Worm (Caenorhabditis elegans) whole organism, L1 larva: Measurements from ENCODE around the gene Y102A11A.9.

ENCODE experiments used
- ama-1 ChIP-seq: fragments of 150-350 bp; optimal IDR thresholded peaks from 2 replicates; lab custom pipeline; 2014
- dpl-1 ChIP-seq, 3 experiments: fragments of 150-350 bp in 2 of 3; sonication (generic microtip) in 1 of 3; optimal IDR thresholded peaks; 2 replicates each; lab custom pipeline; 2014 to 2017; ENCODE audit warnings: missing biosample characterization in 3 of 3, missing genetic modification characterization in 3 of 3, missing genetic modification reagents in 3 of 3
- efl-3 ChIP-seq: fragments of 200-800 bp; sonication (Bioruptor generic); optimal IDR thresholded peaks from 2 replicates; lab custom pipeline; 2018; ENCODE audit warnings: mild to moderate bottlenecking, missing genetic modification characterization, missing compliant biosample characterization
- egl-13 ChIP-seq: sonication (generic microtip); optimal IDR thresholded peaks from 2 replicates; lab custom pipeline; 2016; ENCODE audit warnings: missing genotype, missing genetic modification reagents, missing genetic modification characterization, missing compliant biosample characterization
- egl-27 ChIP-seq, 2 experiments: fragments of 150-350 bp in 1 of 2; sonication (generic microtip); optimal IDR thresholded peaks; 3 replicates each; lab custom pipeline; 2017 to 2018; ENCODE audit warnings: missing biosample characterization in 2 of 2, missing genetic modification characterization in 2 of 2, missing genetic modification reagents in 2 of 2
- elt-3 ChIP-seq, 6 experiments: fragments of 150-350 bp in 1 of 6; sonication (generic microtip); optimal IDR thresholded peaks; 2 replicates each; lab custom pipeline; 2017 to 2018; ENCODE audit warnings: missing biosample characterization in 6 of 6, missing genetic modification characterization in 6 of 6, inconsistent platforms in 1 of 6
- lin-39 ChIP-seq: fragments of 150-350 bp; optimal IDR thresholded peaks from 2 replicates; lab custom pipeline; 2014; ENCODE audit warnings: missing biosample characterization, missing genetic modification reagents, missing genetic modification characterization
- mep-1 ChIP-seq: fragments of 150-350 bp; optimal IDR thresholded peaks from 2 replicates; lab custom pipeline; 2014; ENCODE audit warnings: missing biosample characterization, missing genetic modification characterization
- nhr-11 ChIP-seq: fragments of 150-350 bp; optimal IDR thresholded peaks from 2 replicates; lab custom pipeline; 2014; ENCODE audit warnings: missing biosample characterization, missing genetic modification characterization
- nhr-90 ChIP-seq: sonication (generic microtip); optimal IDR thresholded peaks from 2 replicates; lab custom pipeline; 2016; ENCODE audit warnings: mild to moderate bottlenecking, missing genetic modification characterization, missing compliant biosample characterization; ENCODE audit not compliant: poor library complexity
- skn-1 ChIP-seq: fragments of 150-350 bp; optimal IDR thresholded peaks from 2 replicates; lab custom pipeline; 2014; ENCODE audit warnings: missing biosample characterization, missing genetic modification characterization
- sup-37 ChIP-seq: fragments of 200-800 bp; sonication (Bioruptor generic); optimal IDR thresholded peaks from 2 replicates; lab custom pipeline; 2018; ENCODE audit warnings: mild to moderate bottlenecking, missing genetic modification characterization, missing compliant biosample characterization
- xbp-1 ChIP-seq: sonication (generic microtip); optimal IDR thresholded peaks from 2 replicates; lab custom pipeline; 2016; ENCODE audit warnings: missing genetic modification characterization, missing compliant biosample characterization
- zag-1 ChIP-seq: fragments of 150-350 bp; optimal IDR thresholded peaks from 2 replicates; lab custom pipeline; 2014; ENCODE audit warnings: missing biosample characterization, missing genetic modification characterization

- TF ChIP-seq ama-1 (no peak), skn-1 (tag; lab: Kevin White, UChicago) (no peak), sup-37 (GFP tag; lab: Kevin White, UChicago) (no peak), zag-1 (tag; lab: Kevin White, UChicago) (no peak), dpl-1 (GFP tag; optimal IDR thresholded peaks at IDR 0.05; lab: Kevin White, UChicago) (no peak), efl-3 (no peak), egl-27 (tag; optimal IDR thresholded peaks at IDR 0.05; lab: Kevin White, UChicago) (no peak), egl-13 (tag; lab: Kevin White, UChicago) (no peak), nhr-11 (tag; lab: Kevin White, UChicago) (no peak), elt-3 (tag; optimal IDR thresholded peaks at IDR 0.05; lab: Kevin White, UChicago) (no peak), mep-1 (tag; lab: Kevin White, UChicago) (no peak), lin-39 (tag; lab: Kevin White, UChicago) (no peak), nhr-90 (no peak), xbp-1 (tag; lab: Kevin White, UChicago) (no peak)
These were observed 31.7 kb downstream of the Y102A11A.9 start for ce11 chrX:2044541-2045168.
